Fruit fly (Drosophila melanogaster) whole organism, embryonic: ENCODE measurements around the gene CG13481.
A peak's percentile ranks its signal among the peaks of the same experiment; 100 is the strongest.

Experiments
- B-H1 ChIP-seq: fragments of 200-800 bp; sonication (Bioruptor generic); IDR thresholded peaks from 3 replicates; pipeline ENCODE4 v1.3.6; 2022; ENCODE audit warnings: missing biosample characterization, missing genetic modification characterization
- Bgb ChIP-seq: fragments of 200-800 bp; sonication (Bioruptor generic); IDR thresholded peaks from 2 replicates; pipeline ENCODE4 v1.3.6; 2022; ENCODE audit warnings: missing biosample characterization, missing genetic modification characterization; ENCODE audit not compliant: partially characterized antibody
- CG1024 ChIP-seq: fragments of 200-800 bp; sonication (Bioruptor generic); IDR thresholded peaks from 2 replicates; pipeline ENCODE4 v1.3.6; 2022; ENCODE audit warnings: missing biosample characterization, missing genetic modification characterization
- CG10274 ChIP-seq: fragments of 200-800 bp; sonication (Bioruptor generic); optimal IDR thresholded peaks from 3 replicates; lab custom pipeline; 2017; ENCODE audit warnings: missing biosample characterization, mild to moderate bottlenecking, missing genetic modification characterization
- CG10959 ChIP-seq: fragments of 200-800 bp; sonication (Bioruptor generic); IDR thresholded peaks from 2 replicates; pipeline ENCODE4 v1.3.6; 2022; ENCODE audit warnings: missing biosample characterization, missing genetic modification characterization
- CG12769 ChIP-seq: fragments of 200-800 bp; sonication (Bioruptor generic); optimal IDR thresholded peaks from 2 replicates; lab custom pipeline; 2019; ENCODE audit warnings: missing biosample characterization, mild to moderate bottlenecking, missing genetic modification characterization, moderate library complexity
- CG14860 ChIP-seq: fragments of 200-800 bp; sonication (Bioruptor generic); IDR thresholded peaks from 3 replicates; pipeline ENCODE4 v1.3.6; 2022; ENCODE audit warnings: missing biosample characterization, missing genetic modification characterization; ENCODE audit not compliant: partially characterized antibody
- CG15011 ChIP-seq: fragments of 200-800 bp; sonication (Bioruptor generic); optimal IDR thresholded peaks from 3 replicates; lab custom pipeline; 2018; ENCODE audit warnings: missing biosample characterization, mild to moderate bottlenecking, missing genetic modification characterization
- CG17912 ChIP-seq: fragments of 200-800 bp; sonication (Bioruptor generic); optimal IDR thresholded peaks from 2 replicates; lab custom pipeline; 2018; ENCODE audit warnings: missing biosample characterization, mild to moderate bottlenecking, missing genetic modification characterization
- CG1832 ChIP-seq: fragments of 200-800 bp; sonication (Bioruptor generic); optimal IDR thresholded peaks from 2 replicates; lab custom pipeline; 2017; ENCODE audit warnings: missing biosample characterization, mild to moderate bottlenecking, missing genetic modification characterization, inconsistent platforms
- CG2199 ChIP-seq: fragments of 200-800 bp; sonication (Bioruptor generic); IDR thresholded peaks from 3 replicates; pipeline ENCODE4 v1.3.6; 2022; ENCODE audit warnings: missing biosample characterization, missing genetic modification characterization
- CG31224 ChIP-seq: fragments of 200-800 bp; sonication (Bioruptor generic); IDR thresholded peaks from 2 replicates; pipeline ENCODE4 v1.3.6; 2022; ENCODE audit warnings: missing biosample characterization, missing genetic modification characterization
- CG31365 ChIP-seq: fragments of 200-800 bp; sonication (Bioruptor generic); optimal IDR thresholded peaks from 2 replicates; lab custom pipeline; 2018; ENCODE audit warnings: missing biosample characterization, mild to moderate bottlenecking, missing genetic modification characterization
- CG3281 ChIP-seq: fragments of 200-800 bp; sonication (Bioruptor generic); optimal IDR thresholded peaks from 3 replicates; lab custom pipeline; 2017; ENCODE audit warnings: missing biosample characterization, mild to moderate bottlenecking, missing genetic modification characterization
- CG33557 ChIP-seq: fragments of 200-800 bp; sonication (Bioruptor generic); optimal IDR thresholded peaks from 2 replicates; lab custom pipeline; 2019; ENCODE audit warnings: missing biosample characterization, mild to moderate bottlenecking, missing genetic modification characterization, moderate library complexity
- CG4360 ChIP-seq: fragments of 200-800 bp; sonication (Bioruptor generic); IDR thresholded peaks from 2 replicates; pipeline ENCODE4 v1.3.6; 2022; ENCODE audit warnings: missing biosample characterization, missing genetic modification characterization
- CG5245 ChIP-seq: fragments of 200-800 bp; sonication (Bioruptor generic); optimal IDR thresholded peaks from 3 replicates; lab custom pipeline; 2016; ENCODE audit warnings: missing biosample characterization, missing genetic modification characterization
- CG6689 ChIP-seq: fragments of 200-800 bp; sonication (Bioruptor generic); IDR thresholded peaks from 2 replicates; pipeline ENCODE4 v1.3.6; 2022; ENCODE audit warnings: missing biosample characterization, missing genetic modification characterization
- CG6765 ChIP-seq: fragments of 200-800 bp; sonication (Bioruptor generic); optimal IDR thresholded peaks from 3 replicates; lab custom pipeline; 2017; ENCODE audit warnings: missing biosample characterization, mild to moderate bottlenecking, missing genetic modification characterization
- CG7839 ChIP-seq: fragments of 200-800 bp; sonication (Bioruptor generic); optimal IDR thresholded peaks from 3 replicates; lab custom pipeline; 2018; ENCODE audit warnings: missing biosample characterization, mild to moderate bottlenecking, missing genetic modification characterization, moderate library complexity
- Dbx ChIP-seq: fragments of 200-800 bp; sonication (Bioruptor generic); IDR thresholded peaks from 3 replicates; pipeline ENCODE4 v1.3.6; 2022; ENCODE audit warnings: missing biosample characterization, missing genetic modification characterization
- Dp ChIP-seq: fragments of 200-800 bp; sonication (Bioruptor generic); optimal IDR thresholded peaks from 2 replicates; lab custom pipeline; 2018; ENCODE audit warnings: missing biosample characterization, mild to moderate bottlenecking, missing genetic modification characterization, moderate library complexity
- Elba2 ChIP-seq: fragments of 200-800 bp; sonication (Bioruptor generic); optimal IDR thresholded peaks from 3 replicates; lab custom pipeline; 2016; ENCODE audit warnings: missing biosample characterization, missing genetic modification characterization
- Ets97D ChIP-seq: fragments of 200-800 bp; sonication (Bioruptor generic); optimal IDR thresholded peaks from 3 replicates; lab custom pipeline; 2016; ENCODE audit warnings: missing biosample characterization, missing genetic modification characterization
- Fer1 ChIP-seq: fragments of 200-800 bp; sonication (Bioruptor generic); optimal IDR thresholded peaks from 2 replicates; lab custom pipeline; 2017; ENCODE audit warnings: missing biosample characterization, mild to moderate bottlenecking, missing genetic modification characterization
- HLH3B ChIP-seq: fragments of 200-800 bp; sonication (Bioruptor generic); IDR thresholded peaks from 2 replicates; pipeline ENCODE4 v1.3.6; 2022; ENCODE audit warnings: missing biosample characterization, missing genetic modification characterization
- Hsf ChIP-seq: fragments of 200-800 bp; sonication (Bioruptor generic); optimal IDR thresholded peaks from 3 replicates; lab custom pipeline; 2016; ENCODE audit warnings: missing biosample characterization, missing genetic modification characterization
- Jarid2 ChIP-seq: fragments of 200-800 bp; sonication (Bioruptor generic); optimal IDR thresholded peaks from 3 replicates; lab custom pipeline; 2017; ENCODE audit warnings: mild to moderate bottlenecking, missing biosample characterization, missing genetic modification reagents, missing genetic modification characterization
- NfI ChIP-seq: fragments of 200-800 bp; sonication (Bioruptor generic); optimal IDR thresholded peaks from 3 replicates; lab custom pipeline; 2018; ENCODE audit warnings: missing biosample characterization, mild to moderate bottlenecking, missing genetic modification characterization, moderate library complexity
- Trl ChIP-seq, 3 experiments: fragments of >200 bp in 2 of 3; fragments of 200-800 bp in 1 of 3; sonication (Bioruptor generic) in 1 of 3; optimal IDR thresholded peaks; 2 replicates in 1 of 3; 3 replicates in 2 of 3; lab custom pipeline; 2016 to 2017; ENCODE audit warnings: missing biosample characterization in 1 of 3, missing genetic modification characterization in 1 of 3
- Vsx1 ChIP-seq: fragments of 200-800 bp; sonication (Bioruptor generic); optimal IDR thresholded peaks from 2 replicates; lab custom pipeline; 2017; ENCODE audit warnings: missing biosample characterization, mild to moderate bottlenecking, missing genetic modification characterization, missing genetic modification reagents
- cg ChIP-seq: fragments of 200-800 bp; sonication (Bioruptor generic); optimal IDR thresholded peaks from 3 replicates; lab custom pipeline; 2019; ENCODE audit warnings: missing biosample characterization, mild to moderate bottlenecking, missing genetic modification characterization, moderate library complexity
- chinmo ChIP-seq: fragments of 200-800 bp; sonication (Bioruptor generic); IDR thresholded peaks from 4 replicates; pipeline ENCODE4 v1.3.6; 2022; ENCODE audit warnings: missing biosample characterization, missing genetic modification characterization; ENCODE audit not compliant: partially characterized antibody
- chm ChIP-seq: fragments of 200-800 bp; sonication (Bioruptor generic); IDR thresholded peaks from 2 replicates; pipeline ENCODE4 v1.3.6; 2022; ENCODE audit warnings: missing biosample characterization, missing genetic modification characterization
- cwo ChIP-seq: fragments of 200-800 bp; sonication (Bioruptor generic); optimal IDR thresholded peaks from 3 replicates; lab custom pipeline; 2017; ENCODE audit warnings: missing biosample characterization, missing genetic modification characterization, mild to moderate bottlenecking, moderate library complexity, missing genetic modification reagents
- dimm ChIP-seq: fragments of 200-800 bp; sonication (Bioruptor generic); IDR thresholded peaks from 2 replicates; pipeline ENCODE4 v1.3.6; 2022; ENCODE audit warnings: missing biosample characterization, missing genetic modification characterization
- dm ChIP-seq: fragments of 200-800 bp; sonication (Bioruptor generic); optimal IDR thresholded peaks from 3 replicates; lab custom pipeline; 2016; ENCODE audit warnings: missing biosample characterization, missing genetic modification characterization
- gfzf ChIP-seq: fragments of 200-800 bp; sonication (Bioruptor generic); optimal IDR thresholded peaks from 2 replicates; lab custom pipeline; 2016; ENCODE audit warnings: missing biosample characterization, mild to moderate bottlenecking, missing genetic modification characterization, moderate library complexity
- jigr1 ChIP-seq: fragments of 200-800 bp; sonication (Bioruptor generic); IDR thresholded peaks from 3 replicates; pipeline ENCODE4 v1.3.6; 2022; ENCODE audit warnings: missing biosample characterization, missing genetic modification characterization
- kah ChIP-seq: fragments of 200-800 bp; sonication (Bioruptor generic); optimal IDR thresholded peaks from 2 replicates; lab custom pipeline; 2018; ENCODE audit warnings: missing biosample characterization, mild to moderate bottlenecking, missing genetic modification characterization
- nerfin-2 ChIP-seq: fragments of 200-800 bp; sonication (Bioruptor generic); IDR thresholded peaks from 2 replicates; pipeline ENCODE4 v1.3.6; 2022; ENCODE audit warnings: missing biosample characterization, missing genetic modification characterization; ENCODE audit not compliant: partially characterized antibody
- odd ChIP-seq: fragments of 200-800 bp; sonication (Bioruptor generic); optimal IDR thresholded peaks from 2 replicates; lab custom pipeline; 2017; ENCODE audit warnings: missing biosample characterization, mild to moderate bottlenecking, missing genetic modification characterization
- pfk ChIP-seq: fragments of 200-800 bp; sonication (Bioruptor generic); optimal IDR thresholded peaks from 2 replicates; lab custom pipeline; 2018; ENCODE audit warnings: missing biosample characterization, mild to moderate bottlenecking, missing genetic modification characterization, moderate library complexity
- psq ChIP-seq: fragments of 200-800 bp; sonication (Bioruptor generic); optimal IDR thresholded peaks from 2 replicates; lab custom pipeline; 2017; ENCODE audit warnings: missing biosample characterization, missing genetic modification characterization
- run ChIP-seq: fragments of 200-800 bp; sonication (Bioruptor generic); optimal IDR thresholded peaks from 3 replicates; lab custom pipeline; 2018; ENCODE audit warnings: missing biosample characterization, mild to moderate bottlenecking, missing genetic modification characterization
- sob ChIP-seq: fragments of 200-800 bp; sonication (Bioruptor generic); IDR thresholded peaks from 2 replicates; pipeline ENCODE4 v1.3.6; 2022; ENCODE audit warnings: missing biosample characterization, missing genetic modification characterization
- sr ChIP-seq: fragments of 200-800 bp; sonication (Bioruptor generic); IDR thresholded peaks from 3 replicates; pipeline ENCODE4 v1.3.6; 2022; ENCODE audit warnings: missing biosample characterization, missing genetic modification characterization
- tna ChIP-seq: fragments of 200-800 bp; sonication (Bioruptor generic); IDR thresholded peaks from 2 replicates; pipeline ENCODE4 v1.3.6; 2022; ENCODE audit warnings: missing biosample characterization, missing genetic modification characterization; ENCODE audit not compliant: partially characterized antibody
- yki ChIP-seq: fragments of >200 bp; optimal IDR thresholded peaks from 3 replicates; lab custom pipeline; 2018
- zen2 ChIP-seq: fragments of 200-800 bp; sonication (Bioruptor generic); IDR thresholded peaks from 3 replicates; pipeline ENCODE4 v1.3.6; 2022; ENCODE audit warnings: missing biosample characterization, missing genetic modification characterization; ENCODE audit not compliant: partially characterized antibody

CG13481 gene

DNA sequence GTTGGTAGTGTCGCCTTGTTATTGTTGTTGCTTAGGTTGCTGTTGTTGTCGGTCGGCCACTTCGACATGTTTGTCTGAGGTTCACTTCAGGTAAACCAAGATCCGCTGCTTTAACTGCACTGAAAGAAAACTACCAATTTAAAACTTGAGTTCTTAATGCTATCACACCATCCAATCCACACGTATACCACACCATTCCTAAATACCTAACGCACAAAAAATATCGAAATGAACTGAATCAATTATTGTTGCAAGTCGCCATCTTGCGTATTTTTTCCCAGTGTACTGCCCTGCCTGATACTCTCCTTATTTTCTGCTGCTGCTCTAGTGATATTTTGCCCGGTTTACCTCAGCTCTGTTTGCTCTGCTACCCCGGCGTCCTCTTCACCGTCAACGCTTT is 30.6 kb downstream of the CG13481 start (continued):
- no peak for TF ChIP-seq dimm (GFP tag; lab: Robert Waterston, UW)
- no peak for TF ChIP-seq zen2
- no peak for TF ChIP-seq tna (GFP tag; lab: Robert Waterston, UW)
- peak; percentile 24 for TF ChIP-seq cwo (GFP tag; lab: Kevin White, UChicago)
- TF ChIP-seq CG14860, result no peak
- TF ChIP-seq dm (GFP tag; lab: Kevin White, UChicago), result peak; percentile 13
- TF ChIP-seq odd (GFP tag; lab: Kevin White, UChicago), result no peak
- TF ChIP-seq sob (GFP tag; lab: Robert Waterston, UW), result peak; percentile 62
- peak; percentile 73 for TF ChIP-seq CG7839 (tag; lab: Kevin White, UChicago)
- TF ChIP-seq jigr1 (GFP tag; lab: Robert Waterston, UW), result peak; percentile 49; the same call in 1 of the 3 replicates
- TF ChIP-seq CG5245 (GFP tag; lab: Kevin White, UChicago), result peak; percentile 54
- TF ChIP-seq yki (lab: Kevin White, UChicago), result no peak
- no peak for TF ChIP-seq sr (GFP tag; lab: Robert Waterston, UW)
- TF ChIP-seq Ets97D, result peak; percentile 23
- peak; percentile 57 for TF ChIP-seq NfI (GFP tag; lab: Kevin White, UChicago)
- peak; percentile 42 for TF ChIP-seq CG10274 (GFP tag; lab: Kevin White, UChicago)
- no peak for TF ChIP-seq Elba2
- TF ChIP-seq B-H1, result peak; percentile 29; the same call in 1 of the 3 replicates
- no peak for TF ChIP-seq CG33557 (GFP tag; lab: Kevin White, UChicago)
- no peak for TF ChIP-seq CG17912 (GFP tag; lab: Kevin White, UChicago)
- TF ChIP-seq Dbx (GFP tag; lab: Robert Waterston, UW), result 0 out of 3 replicates have a peak, but pooled peaks have one; percentile 34
- no peak for TF ChIP-seq kah (GFP tag; lab: Kevin White, UChicago)
- no peak for TF ChIP-seq CG31365
- no peak for TF ChIP-seq CG1832
- TF ChIP-seq psq (GFP tag; lab: Kevin White, UChicago), result no peak
- no peak for TF ChIP-seq Dp
- TF ChIP-seq Vsx1 (GFP tag; lab: Kevin White, UChicago), result no peak
- TF ChIP-seq gfzf (GFP tag; lab: Kevin White, UChicago), result no peak
- peak; percentile 60 for TF ChIP-seq Hsf
- TF ChIP-seq CG3281 (GFP tag; lab: Kevin White, UChicago), result peak; percentile 51
- TF ChIP-seq cg (GFP tag; lab: Kevin White, UChicago), result no peak
- no peak for TF ChIP-seq nerfin-2 (GFP tag; lab: Robert Waterston, UW)
- no peak for TF ChIP-seq pfk
- TF ChIP-seq HLH3B, result peak; percentile 57
- TF ChIP-seq CG6765 (GFP tag; lab: Kevin White, UChicago), result no peak
- no peak for TF ChIP-seq Trl (optimal IDR thresholded peaks at IDR 0.05; lab: Kevin White, UChicago)
- TF ChIP-seq Trl (GFP tag; optimal IDR thresholded peaks at IDR 0.05; lab: Kevin White, UChicago), result peak; percentile 87
- peak; percentile 58; the same call in 1 of the 2 replicates for TF ChIP-seq chm
- peak; percentile 60 for TF ChIP-seq CG10959 (GFP tag; lab: Robert Waterston, UW)
- no peak for TF ChIP-seq Bgb (GFP tag; lab: Robert Waterston, UW)
- peak; percentile 37; the same call in 1 of the 2 replicates for TF ChIP-seq CG4360 (GFP tag; lab: Robert Waterston, UW)
- no peak for TF ChIP-seq CG2199 (GFP tag; lab: Robert Waterston, UW)
- TF ChIP-seq CG15011 (GFP tag; lab: Kevin White, UChicago), result peak; percentile 1
- no peak for TF ChIP-seq run
- TF ChIP-seq CG12769 (tag; lab: Kevin White, UChicago), result peak; percentile 72
- TF ChIP-seq chinmo (GFP tag; lab: Robert Waterston, UW), result no peak
- no peak for TF ChIP-seq CG1024 (GFP tag; lab: Robert Waterston, UW)
- peak; percentile 75 for TF ChIP-seq CG6689 (GFP tag; lab: Robert Waterston, UW)
- 0 out of 2 replicates have a peak, but pooled peaks have one; percentile 22 for TF ChIP-seq CG31224
- TF ChIP-seq Fer1, result peak; percentile 40
- TF ChIP-seq Jarid2, result peak; percentile 18
